Worm (Caenorhabditis elegans) whole organism, L1 larva: ENCODE data around the gene F58F9.8.

Source experiments
- aly-2 ChIP-seq: fragments of 150-350 bp; optimal IDR thresholded peaks from 2 replicates; lab custom pipeline; 2014; ENCODE audit warnings: missing biosample characterization, missing genetic modification characterization
- ama-1 ChIP-seq: fragments of 150-350 bp; optimal IDR thresholded peaks from 2 replicates; lab custom pipeline; 2014
- blmp-1 ChIP-seq: fragments of 150-350 bp; optimal IDR thresholded peaks from 2 replicates; lab custom pipeline; 2014; ENCODE audit warnings: missing biosample characterization, missing genetic modification characterization
- efl-1 ChIP-seq, 4 experiments: fragments of 150-350 bp; optimal IDR thresholded peaks in 3 of 4; peaks in 1 of 4; 1 replicate in 1 of 4; 2 replicates in 3 of 4; lab custom pipeline; 2014; ENCODE audit warnings: missing biosample characterization in 2 of 4, missing genetic modification characterization in 2 of 4, missing genetic modification reagents in 2 of 4
- ets-5 ChIP-seq: fragments of 200-800 bp; sonication (Bioruptor generic); IDR thresholded peaks from 2 replicates; pipeline ENCODE4 v1.3.6; 2022; ENCODE audit warnings: missing genetic modification characterization, missing compliant biosample characterization
- hlh-4 ChIP-seq: sonication (generic microtip); optimal IDR thresholded peaks from 2 replicates; lab custom pipeline; 2016; ENCODE audit warnings: mild to moderate bottlenecking, missing genetic modification characterization, missing compliant biosample characterization
- lin-15B ChIP-seq: fragments of 150-350 bp; sonication (generic microtip); optimal IDR thresholded peaks from 3 replicates; lab custom pipeline; 2014; ENCODE audit warnings: missing biosample characterization, missing genetic modification characterization
- nhr-85 ChIP-seq: sonication (generic microtip); peaks from one replicate; lab custom pipeline; 2016; ENCODE audit warnings: missing genetic modification characterization, inconsistent platforms, missing compliant biosample characterization
- skn-1 ChIP-seq: fragments of 150-350 bp; optimal IDR thresholded peaks from 2 replicates; lab custom pipeline; 2014; ENCODE audit warnings: missing biosample characterization, missing genetic modification characterization
- sox-4 ChIP-seq: sonication (generic microtip); optimal IDR thresholded peaks from 2 replicates; lab custom pipeline; 2016; ENCODE audit warnings: missing genetic modification characterization, missing compliant biosample characterization
- sup-37 ChIP-seq: fragments of 200-800 bp; sonication (Bioruptor generic); optimal IDR thresholded peaks from 2 replicates; lab custom pipeline; 2018; ENCODE audit warnings: mild to moderate bottlenecking, missing genetic modification characterization, missing compliant biosample characterization
- unc-62 ChIP-seq: fragments of 150-350 bp; optimal IDR thresholded peaks from 2 replicates; lab custom pipeline; 2014; ENCODE audit warnings: missing biosample characterization, missing genetic modification reagents, missing genetic modification characterization
- unc-86 ChIP-seq: sonication (generic microtip); optimal IDR thresholded peaks from 2 replicates; lab custom pipeline; 2016; ENCODE audit warnings: missing genetic modification characterization, missing compliant biosample characterization
- vab-15 ChIP-seq: sonication (generic microtip); optimal IDR thresholded peaks from 2 replicates; lab custom pipeline; 2017; ENCODE audit warnings: missing genotype, mild to moderate bottlenecking, missing genetic modification characterization, missing compliant biosample characterization

- no peak for TF ChIP-seq ama-1 (lab: Kevin White, UChicago)
- TF ChIP-seq vab-15 (tag; lab: Kevin White, UChicago): no peak
- TF ChIP-seq lin-15B (tag; lab: Kevin White, UChicago): no peak
- no peak for TF ChIP-seq aly-2 (tag; lab: Kevin White, UChicago)
- TF ChIP-seq ets-5 (GFP tag; lab: Robert Waterston, UW): no peak
- no peak for TF ChIP-seq skn-1 (tag; lab: Kevin White, UChicago)
- no peak for TF ChIP-seq blmp-1 (tag; lab: Kevin White, UChicago)
- TF ChIP-seq sox-4 (tag; lab: Kevin White, UChicago): no peak
- TF ChIP-seq unc-62 (GFP tag; lab: Kevin White, UChicago): no peak
- no peak for TF ChIP-seq hlh-4 (tag; lab: Kevin White, UChicago)
- no peak for TF ChIP-seq unc-86 (tag; lab: Kevin White, UChicago)
- no peak for TF ChIP-seq efl-1 (optimal IDR thresholded peaks at IDR 0.05; lab: Kevin White, UChicago)
- TF ChIP-seq efl-1 (GFP tag; optimal IDR thresholded peaks at IDR 0.05 in 1 of 2; lab: Kevin White, UChicago): no peak
- TF ChIP-seq sup-37 (GFP tag; lab: Kevin White, UChicago): no peak
- no peak for TF ChIP-seq nhr-85
Measured at ce11 chrIV:6225143-6225542, 12.8 kb upstream of the F58F9.8 start, which contains the start of gene C49A9.2.
